Fruit fly (Drosophila melanogaster): ENCODE measurements around the gene sas.

The sas gene

DNA sequence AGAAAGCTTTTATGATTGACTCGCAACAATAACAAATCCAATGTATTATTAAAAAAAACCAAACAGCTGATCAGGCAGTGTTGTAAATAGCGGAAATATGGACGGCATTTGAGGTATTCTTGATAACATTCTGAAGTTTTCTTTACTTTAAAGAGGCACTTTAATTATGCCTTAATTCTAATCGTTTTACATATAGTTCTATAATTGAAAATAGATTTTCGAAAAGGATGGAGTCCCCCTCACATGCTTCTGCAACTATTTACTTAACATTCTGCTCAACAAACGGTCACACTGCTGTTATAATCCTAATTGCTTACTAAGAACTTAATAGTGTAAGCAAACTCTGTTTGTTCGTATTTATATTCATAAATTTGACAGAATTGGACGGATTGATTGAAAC, 34.6 kb upstream of the sas start, which contains the start of gene CG10068 (continued):
- TF ChIP-seq CG7372 (GFP tag; IDR thresholded peaks at IDR 0.05) (peak; percentile 89), stc (GFP tag; IDR thresholded peaks at IDR 0.05) (peak; percentile 91), az2 (GFP tag; optimal IDR thresholded peaks at IDR 0.05) (peak; percentile 89), pita (GFP tag; optimal IDR thresholded peaks at IDR 0.05) (no peak), CG34422 (GFP tag; IDR thresholded peaks at IDR 0.05) (peak; percentile 94), fd96Cb (tag; optimal IDR thresholded peaks at IDR 0.05) (peak; percentile 88), D (optimal IDR thresholded peaks at IDR 0.05) (no peak), D (GFP tag; optimal IDR thresholded peaks at IDR 0.05) (peak; percentile 83), CG4617 (GFP tag; optimal IDR thresholded peaks at IDR 0.05; ENCODE audit: borderline replicate concordance) (peak; percentile 78), sob (GFP tag; IDR thresholded peaks at IDR 0.05) (peak; percentile 88), CG8281 (tag; optimal IDR thresholded peaks at IDR 0.05) (peak; percentile 63), CG8944 (GFP tag; optimal IDR thresholded peaks at IDR 0.05) (peak; percentile 83), CG1602 (GFP tag; optimal IDR thresholded peaks at IDR 0.05) (peak; percentile 89), CG10979 (tag; optimal IDR thresholded peaks at IDR 0.05) (peak; percentile 89), CG14050 (GFP tag; IDR thresholded peaks at IDR 0.05) (peak; percentile 89), CG16815 (GFP tag; optimal IDR thresholded peaks at IDR 0.05) (peak; percentile 77), Atf6 (GFP tag; IDR thresholded peaks at IDR 0.05) (peak; percentile 89), pb (GFP tag; optimal IDR thresholded peaks at IDR 0.05) (peak; percentile 61), Camta (GFP tag; optimal IDR thresholded peaks at IDR 0.05) (peak; percentile 83), CG14965 (GFP tag; optimal IDR thresholded peaks at IDR 0.05; ENCODE audit: borderline replicate concordance) (peak; percentile 39), CG1647 (GFP tag; optimal IDR thresholded peaks at IDR 0.05) (peak; percentile 75), CG31388 (GFP tag; optimal IDR thresholded peaks at IDR 0.05) (peak; percentile 76), GATAe (GFP tag; conservative IDR thresholded peaks at IDR 0.05) (no peak; the same call in 1 of the 2 replicates), mirr (GFP tag; optimal IDR thresholded peaks at IDR 0.05) (peak; percentile 60), CG12071 (GFP tag; optimal IDR thresholded peaks at IDR 0.05) (peak; percentile 60), BEAF-32 (GFP tag; optimal IDR thresholded peaks at IDR 0.05) (peak; percentile 44), jumu (GFP tag; optimal IDR thresholded peaks at IDR 0.05) (peak; percentile 83), CG2202 (tag; optimal IDR thresholded peaks at IDR 0.05) (peak; percentile 87), chinmo (GFP tag; IDR thresholded peaks at IDR 0.05; ENCODE audit: partially characterized antibody) (no peak), CG9817 (tag; optimal IDR thresholded peaks at IDR 0.05) (peak; percentile 69), nmo (GFP tag; optimal IDR thresholded peaks at IDR 0.05) (peak; percentile 94), emc (GFP tag; optimal IDR thresholded peaks at IDR 0.05) (peak; percentile 69), jigr1 (GFP tag; IDR thresholded peaks at IDR 0.05) (peak; percentile 17; the same call in 1 of the 3 replicates), pros (GFP tag; optimal IDR thresholded peaks at IDR 0.05) (peak; percentile 23), sna (GFP tag; IDR thresholded peaks at IDR 0.05; ENCODE audit: partially characterized antibody) (peak; percentile 59; the same call in 1 of the 2 replicates), ind (GFP tag; optimal IDR thresholded peaks at IDR 0.05) (peak; percentile 83), Scr (GFP tag; IDR thresholded peaks at IDR 0.05; ENCODE audit: partially characterized antibody) (0 out of 2 replicates have a peak, but pooled peaks have one; percentile 22), insv (GFP tag; optimal IDR thresholded peaks at IDR 0.05) (peak in 1 of 2 experiments; percentile 57), Sox102F (GFP tag; optimal IDR thresholded peaks at IDR 0.05) (peak; percentile 90), row (GFP tag; IDR thresholded peaks at IDR 0.05) (peak; percentile 91), fd64A (GFP tag; optimal IDR thresholded peaks at IDR 0.05) (peak; percentile 73), sima (GFP tag; optimal IDR thresholded peaks at IDR 0.05) (peak; percentile 22), CG16813 (GFP tag; IDR thresholded peaks at IDR 0.05; ENCODE audit: partially characterized antibody) (peak; percentile 38; the same call in 1 of the 3 replicates), Mrtf (GFP tag; IDR thresholded peaks at IDR 0.05) (peak; percentile 82; the same call in 2 of the 3 replicates), Lhr (GFP tag; optimal IDR thresholded peaks at IDR 0.05) (peak; percentile 92), gt (GFP tag; IDR thresholded peaks at IDR 0.05) (peak; percentile 86), kah (GFP tag; optimal IDR thresholded peaks at IDR 0.05) (peak; percentile 74), CG17802 (tag; optimal IDR thresholded peaks at IDR 0.05) (peak; percentile 69), CG30403 (GFP tag; optimal IDR thresholded peaks at IDR 0.05) (peak; percentile 87), CG12659 (GFP tag; optimal IDR thresholded peaks at IDR 0.05) (peak; percentile 93)

Data from whole organism, embryonic.